Worm (Caenorhabditis elegans) whole organism, young adult: ENCODE measurements around the gene C15H7.3.

Experiments used
- Y53G8AR.9 ChIP-seq: fragments of 200-800 bp; sonication (Bioruptor generic); conservative IDR thresholded peaks from 2 replicates; pipeline ENCODE4 v1.3.6; 2022; ENCODE audit warnings: missing genetic modification reagents, missing genetic modification characterization, missing compliant biosample characterization
- dpl-1 ChIP-seq: fragments of 150-350 bp; optimal IDR thresholded peaks from 2 replicates; lab custom pipeline; 2014; ENCODE audit warnings: missing biosample characterization, missing genetic modification reagents, missing genetic modification characterization
- efl-1 ChIP-seq: fragments of 150-350 bp; optimal IDR thresholded peaks from 2 replicates; lab custom pipeline; 2014; ENCODE audit warnings: missing biosample characterization, missing genetic modification reagents, missing genetic modification characterization
- gei-17 ChIP-seq: fragments of 200-800 bp; sonication (Bioruptor generic); optimal IDR thresholded peaks from 2 replicates; lab custom pipeline; 2018; ENCODE audit warnings: mild to moderate bottlenecking, missing genetic modification characterization, missing compliant biosample characterization
- tlf-1 ChIP-seq: fragments of 200-800 bp; sonication (Bioruptor generic); optimal IDR thresholded peaks from 2 replicates; lab custom pipeline; 2018; ENCODE audit warnings: mild to moderate bottlenecking, missing genetic modification characterization, missing compliant biosample characterization
- ztf-18 ChIP-seq: sonication (generic microtip); optimal IDR thresholded peaks from 2 replicates; lab custom pipeline; 2016; ENCODE audit warnings: missing genotype, mild to moderate bottlenecking, missing genetic modification characterization, missing compliant biosample characterization

The C15H7.3 gene

DNA sequence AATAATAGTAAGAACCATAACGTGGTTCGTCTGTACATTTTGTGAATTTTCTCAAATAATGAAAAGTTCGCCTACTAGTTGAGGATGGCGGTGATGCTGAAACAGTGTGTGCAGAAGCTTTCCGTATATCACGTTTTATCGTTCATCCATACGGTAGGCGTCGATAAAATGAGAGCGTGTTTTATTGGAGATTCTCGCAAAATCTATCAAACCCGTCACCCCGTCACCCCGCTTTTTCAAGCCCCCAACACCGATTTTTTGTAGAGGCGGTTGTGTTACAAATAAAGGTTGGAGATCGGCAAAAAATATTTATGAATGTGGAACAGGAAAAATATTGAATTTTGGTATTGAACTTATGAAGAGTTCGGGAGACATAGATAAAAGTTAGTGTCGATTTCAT is 43.1 kb downstream of the C15H7.3 start, which contains the start of gene clec-161:
Gene clec-161, minus strand, starts transcription at position 101 of the 400 bp plus-strand sequence.
- TF ChIP-seq efl-1 (GFP tag; lab: Kevin White, UChicago), result no peak
- no peak for TF ChIP-seq tlf-1 (GFP tag; lab: Kevin White, UChicago)
- no peak for TF ChIP-seq gei-17 (GFP tag; lab: Kevin White, UChicago)
- TF ChIP-seq Y53G8AR.9 (GFP tag; lab: Robert Waterston, UW), result no peak
- no peak for TF ChIP-seq ztf-18 (tag; lab: Kevin White, UChicago)
- no peak for TF ChIP-seq dpl-1 (GFP tag; lab: Kevin White, UChicago)

DNA sequence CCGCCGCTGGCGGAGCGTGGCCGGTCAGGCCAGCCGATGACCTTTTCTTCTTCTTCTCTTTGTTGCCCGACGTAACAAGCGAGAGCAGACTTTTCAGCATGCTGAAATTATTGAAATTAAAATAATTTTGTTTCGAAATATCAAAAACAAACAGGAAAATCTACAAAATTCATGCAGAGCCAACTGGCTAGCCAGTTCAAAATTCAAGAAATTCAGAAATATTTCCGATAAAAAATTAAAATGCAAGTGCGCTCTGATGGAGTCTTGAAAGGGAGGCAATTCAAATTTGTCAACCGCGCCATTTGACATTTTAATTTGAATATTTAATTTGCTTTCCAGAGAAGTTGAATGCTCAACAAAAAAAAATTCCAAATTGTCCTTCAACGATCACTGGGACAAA is 51.1 kb downstream of the C15H7.3 start, which contains the start of gene F58A4.2:
Gene F58A4.2, minus strand, starts transcription at position 101 of the 400 bp plus-strand sequence.
- no peak for TF ChIP-seq tlf-1 (GFP tag; lab: Kevin White, UChicago)
- peak; percentile 26 for TF ChIP-seq efl-1 (GFP tag; lab: Kevin White, UChicago)
